Worm (Caenorhabditis elegans): Measurements from ENCODE around the gene trpp-3.
A peak's percentile ranks its signal among the peaks of the same experiment; 100 is the strongest.

The trpp-3 gene

DNA sequence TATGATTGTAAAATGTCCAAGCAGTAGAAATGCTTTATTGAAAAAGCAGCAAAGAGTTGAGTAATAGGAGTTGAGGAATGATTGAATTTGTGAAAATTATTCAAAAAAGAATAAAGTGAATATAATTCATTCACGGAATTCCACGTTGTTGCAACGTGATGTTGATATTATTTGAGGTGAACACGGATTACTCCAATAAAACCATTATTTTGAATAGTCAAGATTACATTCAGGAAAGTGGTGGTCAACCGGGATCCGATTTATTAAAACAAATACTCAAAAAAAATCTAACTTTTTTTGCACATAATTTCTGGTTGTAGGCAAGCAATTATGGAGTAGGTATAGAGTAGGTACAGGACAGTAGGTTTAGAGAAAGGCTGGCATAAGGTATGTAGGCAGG lies 40.0 kb upstream of the trpp-3 start, which contains the start of gene bre-3:
TSS of gene bre-3 (minus strand) at position 101 of the 400 bp plus-strand sequence.
- TF ChIP-seq lin-40 (tag; optimal IDR thresholded peaks at IDR 0.05), result no peak
- TF ChIP-seq snpc-3.4 (tag; optimal IDR thresholded peaks at IDR 0.05), result no peak
- no peak for TF ChIP-seq dpff-1 (tag; optimal IDR thresholded peaks at IDR 0.05)
- no peak for TF ChIP-seq nhr-80 (tag; optimal IDR thresholded peaks at IDR 0.05)
- no peak for TF ChIP-seq unc-130 (GFP tag; optimal IDR thresholded peaks at IDR 0.05)
- no peak for TF ChIP-seq ztf-3 (GFP tag; optimal IDR thresholded peaks at IDR 0.05)
- TF ChIP-seq fkh-3 (tag; optimal IDR thresholded peaks at IDR 0.05), result no peak
- TF ChIP-seq ztf-6 (GFP tag; IDR thresholded peaks at IDR 0.05), result no peak
- no peak for TF ChIP-seq sdz-38 (tag; optimal IDR thresholded peaks at IDR 0.05)
- no peak for TF ChIP-seq Y53F4B.3 (GFP tag; IDR thresholded peaks at IDR 0.05)
- no peak for TF ChIP-seq ets-4 (GFP tag; optimal IDR thresholded peaks at IDR 0.05)
- TF ChIP-seq aptf-2 (GFP tag; conservative IDR thresholded peaks at IDR 0.05), result no peak
- TF ChIP-seq ztf-25 (GFP tag; IDR thresholded peaks at IDR 0.05), result no peak
- TF ChIP-seq lsy-27 (tag; optimal IDR thresholded peaks at IDR 0.05; ENCODE audit: borderline replicate concordance, insufficient read depth), result no peak

DNA sequence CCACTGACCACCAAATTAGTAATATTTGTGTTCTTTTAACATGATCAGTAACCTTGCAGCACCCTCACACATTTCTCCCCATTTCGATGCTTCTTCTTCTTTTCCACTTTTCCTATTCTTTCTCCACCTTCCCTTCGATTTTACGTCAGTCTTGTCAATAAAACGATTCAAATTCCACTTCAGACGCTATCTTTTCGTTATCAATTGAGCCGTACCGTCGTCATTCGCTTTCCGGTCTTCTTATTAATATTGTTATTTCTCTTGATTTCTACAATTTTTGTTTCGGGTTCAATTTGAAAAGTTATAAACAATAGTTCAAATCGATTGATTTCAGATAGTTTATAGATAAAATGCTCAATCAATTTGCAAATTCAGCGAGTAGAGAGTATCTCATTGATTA lies 37.9 kb upstream of the trpp-3 start:
- TF ChIP-seq gei-17 (GFP tag; optimal IDR thresholded peaks at IDR 0.05) (no peak), ztf-28 (GFP tag; IDR thresholded peaks at IDR 0.05) (no peak), nhr-80 (tag; optimal IDR thresholded peaks at IDR 0.05) (peak; percentile 55), dpff-1 (tag; optimal IDR thresholded peaks at IDR 0.05) (no peak)

DNA sequence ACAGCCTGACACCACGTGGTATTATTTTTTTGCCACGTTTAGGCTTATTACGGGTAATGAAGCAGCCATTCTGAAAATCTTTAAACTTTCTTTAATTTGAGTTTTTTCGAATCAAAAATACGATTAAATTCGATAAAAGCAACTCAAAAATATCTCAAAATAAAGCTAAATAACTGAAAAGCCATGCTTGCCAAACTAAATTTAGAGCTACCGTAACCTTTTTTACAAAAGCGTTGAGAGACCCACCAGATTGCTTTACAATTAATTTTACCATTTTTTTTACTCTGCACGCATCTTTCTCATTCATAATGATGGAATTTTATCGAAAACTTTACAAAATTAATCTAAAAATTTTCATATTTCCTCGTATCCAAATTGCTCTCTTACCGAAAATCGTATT lies 37.3 kb upstream of the trpp-3 start:
- TF ChIP-seq lin-26 (GFP tag; IDR thresholded peaks at IDR 0.05) (no peak), D2030.7 (GFP tag; IDR thresholded peaks at IDR 0.05) (no peak), lsl-1 (GFP tag; optimal IDR thresholded peaks at IDR 0.05) (peak; percentile 70), madf-8 (GFP tag; conservative IDR thresholded peaks at IDR 0.05) (peak; percentile 73), snpc-4 (GFP tag; optimal IDR thresholded peaks at IDR 0.05) (no peak), snpc-4 (tag; optimal IDR thresholded peaks at IDR 0.05) (no peak), lin-40 (tag; optimal IDR thresholded peaks at IDR 0.05) (no peak)

- TF ChIP-seq ceh-79 (tag; optimal IDR thresholded peaks at IDR 0.05), result no peak
- peak; percentile 9 for TF ChIP-seq him-1 (tag; optimal IDR thresholded peaks at IDR 0.05)
Observed at ce11 chrIII:9488431-9488830, 36.9 kb upstream of the trpp-3 start, which contains the start of gene nlp-36. TSS of gene nlp-36 (plus strand) at chrIII:9488731.

ce11 chrIII:9489798-9490197 lies 35.6 kb upstream of the trpp-3 start:
- TF ChIP-seq lir-1 (GFP tag; conservative IDR thresholded peaks at IDR 0.05), result no peak
- TF ChIP-seq B0035.1 (tag; optimal IDR thresholded peaks at IDR 0.05), result no peak
- TF ChIP-seq unc-130 (GFP tag; optimal IDR thresholded peaks at IDR 0.05), result no peak
- TF ChIP-seq ceh-100 (GFP tag; IDR thresholded peaks at IDR 0.05), result no peak
- no peak for TF ChIP-seq tlf-1 (GFP tag; optimal IDR thresholded peaks at IDR 0.05)
- TF ChIP-seq let-607 (tag; optimal IDR thresholded peaks at IDR 0.05), result no peak
- no peak for TF ChIP-seq B0261.1 (tag; optimal IDR thresholded peaks at IDR 0.05)
- TF ChIP-seq egl-18 (GFP tag; IDR thresholded peaks at IDR 0.05), result no peak
- no peak for TF ChIP-seq attf-3 (GFP tag; conservative IDR thresholded peaks at IDR 0.05)

Data from whole organism, young adult.